Fruit fly (Drosophila melanogaster) whole organism, prepupa: ENCODE results near the gene Patsas.

Experiments
- CG10631 ChIP-seq: fragments of 200-800 bp; sonication (Bioruptor generic); optimal IDR thresholded peaks from 2 replicates; lab custom pipeline; 2016; ENCODE audit warnings: missing biosample characterization, missing genetic modification characterization
- CG31627 ChIP-seq: fragments of 200-800 bp; sonication (Bioruptor generic); optimal IDR thresholded peaks from 3 replicates; lab custom pipeline; 2016; ENCODE audit warnings: missing biosample characterization, missing genetic modification characterization
- CG6163 ChIP-seq: fragments of 200-800 bp; sonication (Bioruptor generic); IDR thresholded peaks from 3 replicates; pipeline ENCODE4 v1.3.6; 2022; ENCODE audit warnings: missing biosample characterization, missing genetic modification characterization
- Hr38 ChIP-seq: sonication (Bioruptor generic); optimal IDR thresholded peaks from 2 replicates; lab custom pipeline; 2016; ENCODE audit warnings: missing biosample characterization, missing genetic modification characterization
- Lpt ChIP-seq: fragments of 200-800 bp; sonication (Bioruptor generic); optimal IDR thresholded peaks from 3 replicates; lab custom pipeline; 2016; ENCODE audit warnings: missing biosample characterization, missing genetic modification characterization
- vri ChIP-seq: fragments of 200-800 bp; sonication (Bioruptor generic); optimal IDR thresholded peaks from 3 replicates; lab custom pipeline; 2016; ENCODE audit warnings: missing biosample characterization, mild to moderate bottlenecking, missing genetic modification characterization

dm6 chr2L:12079827-12080381 lies 23.2 kb downstream of the Patsas start:
- no peak for TF ChIP-seq vri (GFP tag; lab: Kevin White, UChicago)
- TF ChIP-seq CG6163 (GFP tag; lab: Robert Waterston, UW) = no peak
- no peak for TF ChIP-seq CG10631
- TF ChIP-seq Hr38 = no peak
- no peak for TF ChIP-seq CG31627 (GFP tag; lab: Kevin White, UChicago)
- no peak for TF ChIP-seq Lpt (GFP tag; lab: Kevin White, UChicago)
